Fruit fly (Drosophila melanogaster) whole organism, pupa: ENCODE measurements around the gene Ulp1.

Experiments
- CG10348 ChIP-seq: fragments of 200-800 bp; sonication (Bioruptor generic); IDR thresholded peaks from 2 replicates; pipeline ENCODE4 v1.3.6; 2022; ENCODE audit warnings: missing biosample characterization, missing genetic modification characterization
- CG12605 ChIP-seq: fragments of 200-800 bp; sonication (Bioruptor generic); IDR thresholded peaks from 2 replicates; pipeline ENCODE4 v1.3.6; 2022; ENCODE audit warnings: missing biosample characterization, missing genetic modification characterization
- CG13204 ChIP-seq: fragments of 200-800 bp; sonication (Bioruptor generic); optimal IDR thresholded peaks from 2 replicates; lab custom pipeline; 2018; ENCODE audit warnings: missing biosample characterization, mild to moderate bottlenecking, missing genetic modification characterization, moderate library complexity
- CG14655 ChIP-seq: fragments of 200-800 bp; sonication (Bioruptor generic); optimal IDR thresholded peaks from 3 replicates; lab custom pipeline; 2017; ENCODE audit warnings: mild to moderate bottlenecking, missing biosample characterization, missing genetic modification reagents, missing genetic modification characterization
- CG15710 ChIP-seq: fragments of 200-800 bp; sonication (Bioruptor generic); optimal IDR thresholded peaks from 2 replicates; lab custom pipeline; 2018; ENCODE audit warnings: missing biosample characterization, mild to moderate bottlenecking, missing genetic modification characterization, moderate library complexity
- CG17806 ChIP-seq: fragments of 200-800 bp; sonication (Bioruptor generic); optimal IDR thresholded peaks from 2 replicates; lab custom pipeline; 2018; ENCODE audit warnings: missing biosample characterization, mild to moderate bottlenecking, missing genetic modification characterization, moderate library complexity
- CG32121 ChIP-seq: fragments of 200-800 bp; sonication (Bioruptor generic); IDR thresholded peaks from 2 replicates; pipeline ENCODE4 v1.3.6; 2022; ENCODE audit warnings: missing biosample characterization, missing genetic modification characterization
- CG34367 ChIP-seq: fragments of 200-800 bp; sonication (Bioruptor generic); optimal IDR thresholded peaks from 2 replicates; lab custom pipeline; 2018; ENCODE audit warnings: missing biosample characterization, mild to moderate bottlenecking, missing genetic modification characterization
- CG4496 ChIP-seq: fragments of 200-800 bp; sonication (Bioruptor generic); IDR thresholded peaks from 3 replicates; pipeline ENCODE4 v1.3.6; 2022; ENCODE audit warnings: missing biosample characterization, missing genetic modification characterization
- CG8159 ChIP-seq: fragments of 200-800 bp; sonication (Bioruptor generic); optimal IDR thresholded peaks from 3 replicates; lab custom pipeline; 2018; ENCODE audit warnings: missing biosample characterization, mild to moderate bottlenecking, missing genetic modification characterization, moderate library complexity
- CG8301 ChIP-seq: fragments of 200-800 bp; sonication (Bioruptor generic); optimal IDR thresholded peaks from 2 replicates; lab custom pipeline; 2018; ENCODE audit warnings: missing biosample characterization, mild to moderate bottlenecking, missing genetic modification characterization
- CG9948 ChIP-seq: fragments of 200-800 bp; sonication (Bioruptor generic); optimal IDR thresholded peaks from 2 replicates; lab custom pipeline; 2018; ENCODE audit warnings: missing biosample characterization, mild to moderate bottlenecking, missing genetic modification characterization, moderate library complexity
- D1 ChIP-seq: fragments of 200-800 bp; sonication (Bioruptor generic); optimal IDR thresholded peaks from 2 replicates; lab custom pipeline; 2018; ENCODE audit warnings: missing biosample characterization, mild to moderate bottlenecking, missing genetic modification characterization, moderate library complexity
- EcR ChIP-seq: fragments of 200-800 bp; sonication (Bioruptor generic); optimal IDR thresholded peaks from 3 replicates; lab custom pipeline; 2019; ENCODE audit warnings: missing biosample characterization, missing genetic modification characterization, mild to moderate bottlenecking, moderate library complexity, missing genetic modification reagents
- Ets98B ChIP-seq: fragments of 200-800 bp; sonication (Bioruptor generic); IDR thresholded peaks from 2 replicates; pipeline ENCODE4 v1.3.6; 2022; ENCODE audit warnings: missing biosample characterization, missing genetic modification characterization
- Pif1A ChIP-seq: fragments of 200-800 bp; sonication (Bioruptor generic); optimal IDR thresholded peaks from 3 replicates; lab custom pipeline; 2016; ENCODE audit warnings: missing biosample characterization, missing genetic modification characterization
- Pif1B ChIP-seq: fragments of 200-800 bp; sonication (Bioruptor generic); optimal IDR thresholded peaks from 3 replicates; lab custom pipeline; 2016; ENCODE audit warnings: missing biosample characterization, missing genetic modification characterization
- Snoo ChIP-seq: fragments of 200-800 bp; sonication (Bioruptor generic); optimal IDR thresholded peaks from 3 replicates; lab custom pipeline; 2017; ENCODE audit warnings: missing biosample characterization, mild to moderate bottlenecking, missing genetic modification characterization, inconsistent platforms
- fd96Ca ChIP-seq: fragments of 200-800 bp; sonication (Bioruptor generic); IDR thresholded peaks from 3 replicates; pipeline ENCODE4 v1.3.6; 2022; ENCODE audit warnings: missing biosample characterization, missing genetic modification characterization
- gl ChIP-seq: fragments of 200-800 bp; sonication (Bioruptor generic); optimal IDR thresholded peaks from 2 replicates; lab custom pipeline; 2018; ENCODE audit warnings: missing biosample characterization, mild to moderate bottlenecking, missing genetic modification characterization
- rn ChIP-seq: fragments of 200-800 bp; sonication (Bioruptor generic); IDR thresholded peaks from 2 replicates; pipeline ENCODE4 v1.3.6; 2022; ENCODE audit warnings: missing biosample characterization, missing genetic modification characterization

Gene Ulp1

dm6 chrX:19225304-19225640 lies 17.3 kb upstream of the Ulp1 start:
- TF ChIP-seq CG12605 (GFP tag; lab: Robert Waterston, UW), result no peak
- no peak for TF ChIP-seq CG17806 (tag; lab: Kevin White, UChicago)
- 0 out of 2 replicates have a peak, but pooled peaks have one; percentile 12 for TF ChIP-seq CG32121
- no peak for TF ChIP-seq CG34367 (tag; lab: Kevin White, UChicago)
- TF ChIP-seq CG9948 (tag; lab: Kevin White, UChicago), result no peak
- no peak for TF ChIP-seq rn (GFP tag; lab: Robert Waterston, UW)
- 0 out of 2 replicates have a peak, but pooled peaks have one; percentile 28 for TF ChIP-seq CG10348 (GFP tag; lab: Robert Waterston, UW)
- TF ChIP-seq CG13204, result peak; percentile 93
- TF ChIP-seq CG4496 (GFP tag; lab: Robert Waterston, UW), result peak; percentile 74
- TF ChIP-seq EcR (GFP tag; lab: Kevin White, UChicago), result peak; percentile 35

dm6 chrX:19224580-19225303 lies 16.8 kb upstream of the Ulp1 start:
- TF ChIP-seq EcR (GFP tag; lab: Kevin White, UChicago), result no peak
- peak; percentile 24 for TF ChIP-seq CG34367 (tag; lab: Kevin White, UChicago)
- no peak for TF ChIP-seq gl (tag; lab: Kevin White, UChicago)
- TF ChIP-seq CG17806 (tag; lab: Kevin White, UChicago), result peak; percentile 43
- TF ChIP-seq CG15710 (tag; lab: Kevin White, UChicago), result peak; percentile 60
- peak; percentile 47 for TF ChIP-seq CG8301 (tag; lab: Kevin White, UChicago)
- TF ChIP-seq CG8159 (tag; lab: Kevin White, UChicago), result peak; percentile 81
- peak; percentile 33 for TF ChIP-seq Snoo (tag; lab: Kevin White, UChicago)
- TF ChIP-seq fd96Ca, result no peak
- TF ChIP-seq CG14655 (GFP tag; lab: Kevin White, UChicago), result peak; percentile 72
- TF ChIP-seq CG9948 (tag; lab: Kevin White, UChicago), result peak; percentile 74
- peak; percentile 32 for TF ChIP-seq D1 (tag; lab: Kevin White, UChicago)

dm6 chrX:19220963-19221572 lies 13.1 kb upstream of the Ulp1 start:
- TF ChIP-seq CG8159 (tag; lab: Kevin White, UChicago) (no peak), CG4496 (GFP tag; lab: Robert Waterston, UW) (no peak)

DNA sequence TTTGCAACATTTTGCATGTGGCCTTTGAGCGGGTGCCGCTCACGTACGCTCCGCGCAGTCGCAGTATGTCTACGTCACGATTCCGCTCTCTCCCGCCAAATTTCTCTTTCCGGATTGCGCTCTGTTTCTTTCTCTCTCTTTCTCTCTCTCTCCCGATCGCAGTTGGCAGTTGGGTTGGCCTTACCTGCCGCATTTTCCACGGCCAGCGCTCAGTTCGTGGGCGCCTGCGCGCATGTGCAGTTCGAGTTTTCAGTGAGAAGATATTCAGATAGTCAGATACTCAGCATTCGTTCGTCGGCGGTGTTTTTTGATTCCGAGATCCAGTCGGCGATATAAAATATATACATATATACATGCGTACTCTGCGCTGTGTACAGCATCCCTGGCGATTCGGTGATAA lies 12.4 kb upstream of the Ulp1 start, which contains the start of gene CG7884:
Gene CG7884 (plus strand): TSS at position 208 of the 400 bp plus-strand sequence.
- TF ChIP-seq Pif1A, result peak; percentile 19
- no peak for TF ChIP-seq CG17806 (tag; lab: Kevin White, UChicago)
- TF ChIP-seq rn (GFP tag; lab: Robert Waterston, UW), result no peak
- TF ChIP-seq Ets98B (GFP tag; lab: Robert Waterston, UW), result peak; percentile 22; the same call in 1 of the 2 replicates
- TF ChIP-seq EcR (GFP tag; lab: Kevin White, UChicago), result peak; percentile 12
- peak; percentile 53 for TF ChIP-seq Pif1B (GFP tag; lab: Kevin White, UChicago)
- TF ChIP-seq CG8159 (tag; lab: Kevin White, UChicago), result no peak
- TF ChIP-seq CG4496 (GFP tag; lab: Robert Waterston, UW), result peak; percentile 69
- TF ChIP-seq CG13204, result peak; percentile 64
- TF ChIP-seq CG12605 (GFP tag; lab: Robert Waterston, UW), result 0 out of 2 replicates have a peak, but pooled peaks have one; percentile 9
- TF ChIP-seq, all 21 proteins: peak for 7

- TF ChIP-seq CG14655 (GFP tag; lab: Kevin White, UChicago) (no peak), CG13204 (no peak), CG15710 (tag; lab: Kevin White, UChicago) (no peak), CG32121 (no peak), CG34367 (tag; lab: Kevin White, UChicago) (no peak), CG4496 (GFP tag; lab: Robert Waterston, UW) (no peak)
Measured at dm6 chrX:19216671-19217070, 8.7 kb upstream of the Ulp1 start.

dm6 chrX:19215215-19215614 lies 7.2 kb upstream of the Ulp1 start, which contains the start of gene Muc18B:
TSS of gene Muc18B (plus strand) at chrX:19215515.
- TF ChIP-seq fd96Ca, result no peak
- no peak for TF ChIP-seq CG8159 (tag; lab: Kevin White, UChicago)

DNA sequence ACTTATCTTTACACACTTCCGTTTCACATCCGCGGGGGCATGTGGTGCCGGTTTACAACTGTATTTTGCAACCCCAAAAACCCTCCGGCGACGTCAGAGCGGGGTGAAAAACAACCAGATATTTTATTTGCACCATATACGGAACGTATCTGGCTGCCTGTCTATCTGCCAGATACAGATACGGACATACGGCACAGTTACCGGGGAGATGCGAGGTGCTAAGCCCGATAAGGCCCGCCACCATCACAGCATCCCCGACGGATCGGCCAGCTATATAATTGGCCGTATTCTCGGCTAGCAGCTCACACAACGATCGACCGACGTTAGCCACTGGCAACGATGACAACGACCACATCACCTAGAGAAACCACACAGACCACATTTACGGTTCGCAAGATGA lies 5.0 kb upstream of the Ulp1 start, which contains the start of gene Mur18B:
Gene Mur18B (plus strand): TSS at position 301 of the 400 bp plus-strand sequence.
- TF ChIP-seq fd96Ca, result no peak
- TF ChIP-seq CG34367 (tag; lab: Kevin White, UChicago), result no peak
- no peak for TF ChIP-seq CG9948 (tag; lab: Kevin White, UChicago)
- TF ChIP-seq, all 21 proteins: peak for 0
